Fruit fly (Drosophila melanogaster): ENCODE data around the gene yellow-k.

dm6 chr3L:15508750-15509149 is 11.7 kb upstream of the yellow-k start, which contains the start of gene Z600:
- TF ChIP-seq lola (GFP tag; optimal IDR thresholded peaks at IDR 0.05) (no peak), br (GFP tag; optimal IDR thresholded peaks at IDR 0.05) (no peak), Hnf4 (GFP tag; optimal IDR thresholded peaks at IDR 0.05) (no peak), psq (GFP tag; optimal IDR thresholded peaks at IDR 0.05) (no peak), usp (GFP tag; optimal IDR thresholded peaks at IDR 0.05) (no peak), Hr83 (GFP tag; optimal IDR thresholded peaks at IDR 0.05; ENCODE audit: poor library complexity, severe bottlenecking) (no peak), N (GFP tag; optimal IDR thresholded peaks at IDR 0.05) (no peak), h (GFP tag; optimal IDR thresholded peaks at IDR 0.05) (no peak), dmrt93B (GFP tag; optimal IDR thresholded peaks at IDR 0.05) (no peak), woc (GFP tag; optimal IDR thresholded peaks at IDR 0.05) (no peak), rgr (GFP tag; optimal IDR thresholded peaks at IDR 0.05) (no peak), Dfd (GFP tag; optimal IDR thresholded peaks at IDR 0.05) (no peak), CG9705 (GFP tag; optimal IDR thresholded peaks at IDR 0.05) (no peak), sv (GFP tag; optimal IDR thresholded peaks at IDR 0.05) (no peak)
